Fruit fly (Drosophila melanogaster): Measurements from ENCODE around the gene RpL10Ab.

The RpL10Ab gene

DNA sequence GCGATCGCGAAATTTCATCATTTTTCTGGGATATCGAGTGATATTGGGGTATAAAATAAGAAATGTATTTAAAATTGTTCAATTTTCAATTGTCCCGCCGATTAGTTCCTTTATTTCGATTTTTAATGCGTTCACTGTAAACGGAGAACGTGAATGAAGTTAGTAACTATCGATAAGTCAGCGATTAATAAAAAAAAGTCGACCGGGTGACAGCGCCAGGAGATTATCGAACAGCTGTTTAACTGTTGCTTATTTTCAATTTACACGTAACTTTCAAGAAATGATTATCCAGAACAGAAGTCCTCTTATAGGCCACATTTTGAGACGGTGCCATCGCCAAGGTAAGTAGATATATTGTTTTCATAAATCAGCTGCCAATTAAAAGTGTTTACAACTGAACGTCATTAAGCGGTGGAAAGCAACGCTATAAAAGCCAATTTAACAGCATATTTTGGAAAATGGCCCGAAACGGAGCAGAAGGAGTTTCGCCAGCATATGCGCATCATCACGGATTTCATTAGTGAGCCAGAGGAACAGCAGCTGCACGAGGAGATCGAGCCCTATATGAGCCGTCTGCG lies 7.3 kb upstream of the RpL10Ab start, which contains the start of gene CG14130:
Gene CG14130, plus strand, starts transcription at position 225 of the 578 bp plus-strand sequence.
- TF ChIP-seq Lpt (GFP tag; optimal IDR thresholded peaks at IDR 0.05): no peak
- peak; percentile 71 for TF ChIP-seq achi (GFP tag; optimal IDR thresholded peaks at IDR 0.05)

DNA sequence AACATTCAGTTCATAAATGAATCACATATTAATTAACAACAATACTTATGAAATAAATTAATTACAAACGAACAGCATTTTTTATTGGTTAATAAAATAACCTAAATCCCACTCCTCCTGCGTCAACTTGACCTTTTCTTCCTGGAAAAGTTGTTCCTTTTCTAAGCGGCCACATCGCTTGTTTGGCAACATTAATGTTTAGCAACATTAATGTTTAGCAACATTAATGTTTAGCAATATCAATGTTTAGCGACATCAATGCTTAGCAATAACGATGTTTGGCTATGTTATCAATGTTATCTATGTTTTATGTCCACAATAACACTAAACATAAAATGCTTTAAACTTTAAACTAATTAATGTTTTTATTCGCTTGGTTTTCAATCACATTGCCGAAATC lies 6.0 kb upstream of the RpL10Ab start:
- TF ChIP-seq Hr4 (GFP tag; optimal IDR thresholded peaks at IDR 0.05) (no peak), Ets96B (tag; optimal IDR thresholded peaks at IDR 0.05) (no peak), lz (GFP tag; optimal IDR thresholded peaks at IDR 0.05) (no peak), Blimp-1 (GFP tag; optimal IDR thresholded peaks at IDR 0.05) (no peak), CG11902 (GFP tag; optimal IDR thresholded peaks at IDR 0.05) (no peak), dac (GFP tag; optimal IDR thresholded peaks at IDR 0.05) (no peak), dsx (GFP tag; optimal IDR thresholded peaks at IDR 0.05; ENCODE audit: poor library complexity, severe bottlenecking) (no peak), Eip93F (GFP tag; optimal IDR thresholded peaks at IDR 0.05) (no peak), CG8119 (GFP tag; IDR thresholded peaks at IDR 0.05) (no peak), achi (GFP tag; optimal IDR thresholded peaks at IDR 0.05) (no peak), esn (GFP tag; optimal IDR thresholded peaks at IDR 0.05) (no peak)

DNA sequence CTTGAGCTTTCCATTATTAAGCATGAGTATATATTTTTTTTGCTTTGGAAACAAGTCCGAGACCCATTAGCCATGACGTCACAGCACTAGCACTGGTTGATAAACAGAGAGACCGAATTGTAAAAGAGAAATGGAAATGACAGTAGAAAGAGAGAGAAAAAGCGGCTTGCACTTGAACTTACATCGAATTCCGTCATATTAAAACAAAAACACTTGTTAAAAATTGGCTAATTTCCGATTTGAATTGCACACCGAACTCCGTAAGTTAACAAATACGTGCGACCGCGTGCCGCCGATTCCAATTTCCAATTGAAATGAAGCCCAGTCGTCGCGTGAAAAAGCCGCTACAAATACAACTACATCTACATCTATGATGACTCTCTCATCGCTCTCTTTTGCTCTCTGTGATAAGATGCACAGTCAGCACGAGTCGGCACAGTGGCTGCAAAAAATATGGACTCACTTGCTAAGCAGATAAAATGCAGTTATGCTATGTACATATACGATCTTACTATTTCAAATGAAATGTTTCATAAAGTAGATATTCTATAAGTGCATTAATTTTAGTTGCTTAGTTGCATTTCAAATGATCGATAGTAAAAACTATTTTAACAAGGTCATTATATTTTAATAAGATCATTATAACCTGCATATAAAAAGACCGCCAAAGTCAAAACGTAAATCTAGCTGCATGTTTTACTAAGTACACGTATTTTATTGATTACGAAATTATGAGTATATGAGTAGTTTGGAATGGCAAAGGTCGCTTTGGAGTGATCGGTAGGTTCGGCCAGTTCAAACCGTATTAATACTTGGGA lies 2.8 kb upstream of the RpL10Ab start:
- TF ChIP-seq cyc (GFP tag; optimal IDR thresholded peaks at IDR 0.05): no peak
- peak; percentile 38 for TF ChIP-seq Hr39 (GFP tag; optimal IDR thresholded peaks at IDR 0.05)
- no peak for TF ChIP-seq spab (GFP tag; optimal IDR thresholded peaks at IDR 0.05)
- peak; percentile 5 for TF ChIP-seq Ets96B (tag; optimal IDR thresholded peaks at IDR 0.05)
- peak; percentile 3 for TF ChIP-seq topi (GFP tag; optimal IDR thresholded peaks at IDR 0.05)
- TF ChIP-seq CG32006 (GFP tag; optimal IDR thresholded peaks at IDR 0.05): no peak
- TF ChIP-seq CG10631 (GFP tag; optimal IDR thresholded peaks at IDR 0.05): no peak
- peak; percentile 43 for TF ChIP-seq pdm3 (GFP tag; optimal IDR thresholded peaks at IDR 0.05)
- peak; percentile 4 for TF ChIP-seq CG11762 (GFP tag; optimal IDR thresholded peaks at IDR 0.05; ENCODE audit: insufficient read depth)
- no peak for TF ChIP-seq CG11902 (GFP tag; optimal IDR thresholded peaks at IDR 0.05)
- no peak for TF ChIP-seq Met (GFP tag; optimal IDR thresholded peaks at IDR 0.05)
- TF ChIP-seq CG10669 (GFP tag; optimal IDR thresholded peaks at IDR 0.05): no peak
- TF ChIP-seq Gug (GFP tag; IDR thresholded peaks at IDR 0.05): no peak
- peak; percentile 63 for TF ChIP-seq Sox102F (GFP tag; optimal IDR thresholded peaks at IDR 0.05)
- TF ChIP-seq CG6163 (GFP tag; IDR thresholded peaks at IDR 0.05): peak; percentile 70; the same call in 2 of the 3 replicates
- TF ChIP-seq CG3919 (GFP tag; optimal IDR thresholded peaks at IDR 0.05): no peak
- TF ChIP-seq CG1621 (tag; optimal IDR thresholded peaks at IDR 0.05): no peak
- TF ChIP-seq CG7368 (GFP tag; optimal IDR thresholded peaks at IDR 0.05): no peak
- TF ChIP-seq achi (GFP tag; optimal IDR thresholded peaks at IDR 0.05): peak; percentile 38
- peak; percentile 57 for TF ChIP-seq CG6808 (GFP tag; optimal IDR thresholded peaks at IDR 0.05)
- no peak for TF ChIP-seq fkh (GFP tag; optimal IDR thresholded peaks at IDR 0.05)
- no peak for TF ChIP-seq dac (GFP tag; optimal IDR thresholded peaks at IDR 0.05)
- peak; percentile 27; the same call in 2 of the 3 replicates for TF ChIP-seq CG8119 (GFP tag; IDR thresholded peaks at IDR 0.05)
- TF ChIP-seq fd59A (GFP tag; optimal IDR thresholded peaks at IDR 0.05): no peak
- TF ChIP-seq Eip78C (GFP tag): peak; percentile 64
- TF ChIP-seq Eip93F (GFP tag; optimal IDR thresholded peaks at IDR 0.05): no peak
- TF ChIP-seq Blimp-1 (GFP tag; optimal IDR thresholded peaks at IDR 0.05): no peak
- TF ChIP-seq CG6276 (GFP tag; optimal IDR thresholded peaks at IDR 0.05): no peak
- no peak for TF ChIP-seq OdsH (GFP tag; optimal IDR thresholded peaks at IDR 0.05)
- no peak for TF ChIP-seq CG9139 (GFP tag; optimal IDR thresholded peaks at IDR 0.05)
- peak; percentile 14 for TF ChIP-seq CG34406 (GFP tag; optimal IDR thresholded peaks at IDR 0.05)
- no peak for TF ChIP-seq Hr38 (GFP tag; optimal IDR thresholded peaks at IDR 0.05)
- TF ChIP-seq Sox14 (GFP tag; optimal IDR thresholded peaks at IDR 0.05): peak; percentile 44
- TF ChIP-seq Smox (GFP tag; optimal IDR thresholded peaks at IDR 0.05): peak; percentile 40
- peak; percentile 58 for TF ChIP-seq net (GFP tag; optimal IDR thresholded peaks at IDR 0.05)
- peak; percentile 50 for TF ChIP-seq CG15336 (GFP tag; IDR thresholded peaks at IDR 0.05)
- TF ChIP-seq Eip75B (GFP tag; optimal IDR thresholded peaks at IDR 0.05): no peak
- TF ChIP-seq CG6792 (GFP tag; optimal IDR thresholded peaks at IDR 0.05): peak; percentile 20
- TF ChIP-seq lz (GFP tag; optimal IDR thresholded peaks at IDR 0.05): peak; percentile 38
- TF ChIP-seq CG11294 (GFP tag; IDR thresholded peaks at IDR 0.05): peak; percentile 27; the same call in 1 of the 2 replicates
